Worm (Caenorhabditis elegans): ENCODE results near the gene Y67H2A.2.

DNA sequence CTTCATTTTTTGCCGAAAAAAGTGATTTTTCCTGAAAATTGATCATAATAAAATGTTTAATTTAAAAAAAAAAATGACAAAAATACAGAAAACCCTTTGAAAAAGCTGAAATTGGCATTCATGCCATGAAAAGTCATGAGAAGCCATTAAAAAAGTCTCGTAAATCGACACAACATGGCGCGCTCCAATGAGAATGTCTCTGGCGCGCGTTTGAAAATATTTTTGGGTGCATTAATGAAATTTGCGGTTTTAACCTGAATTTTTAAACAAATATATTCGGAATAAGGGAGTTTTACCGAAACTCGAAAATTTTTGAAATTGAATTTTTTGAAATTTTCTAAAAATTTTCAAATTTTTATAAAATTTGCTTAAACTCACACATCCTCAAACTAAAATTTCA is 49.8 kb downstream of the Y67H2A.2 start:
- TF ChIP-seq hmg-4 (GFP tag; optimal IDR thresholded peaks at IDR 0.05) (no peak), flt-1 (GFP tag; IDR thresholded peaks at IDR 0.05) (no peak), aly-1 (tag; optimal IDR thresholded peaks at IDR 0.05) (no peak), ama-1 (optimal IDR thresholded peaks at IDR 0.05) (no peak), tbx-37 (GFP tag; conservative IDR thresholded peaks at IDR 0.05) (no peak), scrt-1 (GFP tag; IDR thresholded peaks at IDR 0.05) (no peak), tra-4 (tag; optimal IDR thresholded peaks at IDR 0.05) (no peak), hnd-1 (tag; optimal IDR thresholded peaks at IDR 0.05) (no peak), ets-7 (tag; optimal IDR thresholded peaks at IDR 0.05) (no peak), tbx-11 (GFP tag; IDR thresholded peaks at IDR 0.05) (no peak), F13C5.2 (tag; optimal IDR thresholded peaks at IDR 0.05) (no peak), ceh-36 (tag; optimal IDR thresholded peaks at IDR 0.05) (no peak), ceh-13 (GFP tag; optimal IDR thresholded peaks at IDR 0.05) (no peak)
